Worm (Caenorhabditis elegans) whole organism, late embryonic: ENCODE measurements around the gene spat-2.

Source experiments
- ama-1 ChIP-seq: fragments of 150-350 bp; optimal IDR thresholded peaks from 2 replicates; lab custom pipeline; 2014
- ceh-2 ChIP-seq: sonication (generic microtip); optimal IDR thresholded peaks from 2 replicates; lab custom pipeline; 2016; ENCODE audit warnings: missing genotype, missing genetic modification characterization, missing compliant biosample characterization
- fkh-10 ChIP-seq: fragments of 150-350 bp; optimal IDR thresholded peaks from 2 replicates; lab custom pipeline; 2014; ENCODE audit warnings: missing biosample characterization, missing genetic modification reagents, missing genetic modification characterization
- gmeb-2 ChIP-seq: sonication (generic microtip); optimal IDR thresholded peaks from 2 replicates; lab custom pipeline; 2016; ENCODE audit warnings: missing genetic modification characterization, inconsistent platforms, missing compliant biosample characterization
- mec-3 ChIP-seq: sonication (generic microtip); optimal IDR thresholded peaks from 2 replicates; lab custom pipeline; 2016; ENCODE audit warnings: borderline replicate concordance, missing genetic modification characterization, missing compliant biosample characterization
- nhr-232 ChIP-seq: sonication (generic microtip); optimal IDR thresholded peaks from 2 replicates; lab custom pipeline; 2016; ENCODE audit warnings: missing genetic modification characterization, missing compliant biosample characterization
- pag-3 ChIP-seq: sonication (generic microtip); optimal IDR thresholded peaks from 2 replicates; lab custom pipeline; 2016; ENCODE audit warnings: missing compliant biosample characterization, missing genetic modification characterization, borderline replicate concordance
- pha-4 ChIP-seq: fragments of 150-350 bp; optimal IDR thresholded peaks from 2 replicates; lab custom pipeline; 2018; ENCODE audit warnings: missing biosample characterization, missing genetic modification reagents, missing genetic modification characterization
- rnt-1 ChIP-seq: sonication (generic microtip); optimal IDR thresholded peaks from 2 replicates; lab custom pipeline; 2016; ENCODE audit warnings: missing genetic modification characterization, missing compliant biosample characterization
- sdc-2 ChIP-seq: sonication (generic microtip); optimal IDR thresholded peaks from 2 replicates; lab custom pipeline; 2016; ENCODE audit warnings: missing genotype, missing genetic modification characterization, missing compliant biosample characterization
- sox-4 ChIP-seq: sonication (generic microtip); optimal IDR thresholded peaks from 2 replicates; lab custom pipeline; 2017; ENCODE audit warnings: mild to moderate bottlenecking, missing genetic modification characterization, inconsistent platforms, missing compliant biosample characterization
- ttx-3 ChIP-seq: sonication (generic microtip); optimal IDR thresholded peaks from 2 replicates; lab custom pipeline; 2016; ENCODE audit warnings: missing genetic modification reagents, missing genetic modification characterization, missing compliant biosample characterization

DNA sequence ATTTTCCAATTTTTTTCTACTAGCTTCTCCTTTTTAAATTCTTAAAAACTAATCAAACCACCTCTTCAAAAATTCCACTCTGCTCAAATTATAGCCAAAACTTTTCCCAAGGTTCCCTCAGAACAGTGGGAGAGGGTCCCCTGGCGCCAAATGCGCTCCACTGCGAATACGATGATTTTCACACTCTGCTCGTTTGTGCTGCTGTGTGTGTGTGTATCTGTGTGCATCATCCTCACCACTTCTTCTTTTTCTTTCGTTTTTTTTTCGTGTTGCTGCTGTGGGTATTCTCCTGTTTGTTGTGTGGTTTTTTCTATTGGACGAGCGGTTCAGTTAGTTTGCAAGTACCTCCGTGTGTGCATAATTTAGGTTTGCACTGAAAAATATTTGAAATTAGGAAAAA lies 2.5 kb downstream of the spat-2 start:
- TF ChIP-seq rnt-1 (tag; lab: Kevin White, UChicago): no peak
- TF ChIP-seq sox-4: no peak
- TF ChIP-seq gmeb-2 (tag; lab: Kevin White, UChicago): no peak
- TF ChIP-seq pag-3: no peak
- no peak for TF ChIP-seq pha-4 (tag; lab: Kevin White, UChicago)
- no peak for TF ChIP-seq nhr-232
- TF ChIP-seq mec-3 (tag; lab: Kevin White, UChicago): no peak
- no peak for TF ChIP-seq ama-1 (lab: Kevin White, UChicago)
- no peak for TF ChIP-seq ceh-2 (tag; lab: Kevin White, UChicago)
- TF ChIP-seq fkh-10 (GFP tag; lab: Kevin White, UChicago): no peak
- TF ChIP-seq sdc-2 (tag; lab: Kevin White, UChicago): no peak
- TF ChIP-seq ttx-3 (tag; lab: Kevin White, UChicago): no peak
